Worm (Caenorhabditis elegans) whole organism, early embryonic: ENCODE data around the gene moc-5.

Experiments
- F13C5.2 ChIP-seq: sonication (generic microtip); optimal IDR thresholded peaks from 2 replicates; lab custom pipeline; 2017; ENCODE audit warnings: mild to moderate bottlenecking, missing genetic modification characterization, inconsistent platforms, missing compliant biosample characterization
- ama-1 ChIP-seq: fragments of 150-350 bp; optimal IDR thresholded peaks from 2 replicates; lab custom pipeline; 2014
- flt-1 ChIP-seq: fragments of 200-800 bp; sonication (Bioruptor generic); IDR thresholded peaks from 2 replicates; pipeline ENCODE4 v1.3.6; 2022; ENCODE audit warnings: missing genetic modification characterization, missing compliant biosample characterization
- sea-1 ChIP-seq: fragments of 200-800 bp; sonication (Bioruptor generic); conservative IDR thresholded peaks from 2 replicates; pipeline ENCODE4 v1.3.6; 2022; ENCODE audit warnings: missing genetic modification characterization, missing compliant biosample characterization
- tra-4 ChIP-seq: sonication (generic microtip); optimal IDR thresholded peaks from 2 replicates; lab custom pipeline; 2017; ENCODE audit warnings: missing genetic modification characterization, missing compliant biosample characterization

DNA sequence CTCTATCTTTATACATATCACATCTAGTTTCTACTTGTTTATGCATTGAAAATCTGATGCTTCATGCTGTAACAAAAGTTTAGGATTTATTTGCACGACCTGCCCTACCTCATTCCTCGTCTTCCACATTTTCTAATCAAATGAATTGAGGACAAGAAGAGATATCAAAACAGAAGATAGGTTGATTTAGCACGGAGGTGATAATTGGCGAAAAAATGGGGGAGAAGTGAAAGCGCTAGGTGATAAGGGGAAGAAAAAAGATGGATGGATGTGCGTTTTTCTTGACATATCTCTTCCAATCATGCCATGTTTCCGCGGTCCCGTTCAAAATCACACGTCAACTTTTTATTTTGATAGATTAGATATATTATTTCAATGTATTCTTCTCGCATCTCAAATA is 42.3 kb upstream of the moc-5 start:
- TF ChIP-seq ama-1 (lab: Kevin White, UChicago) (no peak), F13C5.2 (tag; lab: Kevin White, UChicago) (no peak), sea-1 (GFP tag; lab: Robert Waterston, UW) (no peak), tra-4 (tag; lab: Kevin White, UChicago) (no peak), flt-1 (GFP tag; lab: Robert Waterston, UW) (no peak)
